Fruit fly (Drosophila melanogaster): ENCODE results near the gene Mdh1.

Gene Mdh1

DNA sequence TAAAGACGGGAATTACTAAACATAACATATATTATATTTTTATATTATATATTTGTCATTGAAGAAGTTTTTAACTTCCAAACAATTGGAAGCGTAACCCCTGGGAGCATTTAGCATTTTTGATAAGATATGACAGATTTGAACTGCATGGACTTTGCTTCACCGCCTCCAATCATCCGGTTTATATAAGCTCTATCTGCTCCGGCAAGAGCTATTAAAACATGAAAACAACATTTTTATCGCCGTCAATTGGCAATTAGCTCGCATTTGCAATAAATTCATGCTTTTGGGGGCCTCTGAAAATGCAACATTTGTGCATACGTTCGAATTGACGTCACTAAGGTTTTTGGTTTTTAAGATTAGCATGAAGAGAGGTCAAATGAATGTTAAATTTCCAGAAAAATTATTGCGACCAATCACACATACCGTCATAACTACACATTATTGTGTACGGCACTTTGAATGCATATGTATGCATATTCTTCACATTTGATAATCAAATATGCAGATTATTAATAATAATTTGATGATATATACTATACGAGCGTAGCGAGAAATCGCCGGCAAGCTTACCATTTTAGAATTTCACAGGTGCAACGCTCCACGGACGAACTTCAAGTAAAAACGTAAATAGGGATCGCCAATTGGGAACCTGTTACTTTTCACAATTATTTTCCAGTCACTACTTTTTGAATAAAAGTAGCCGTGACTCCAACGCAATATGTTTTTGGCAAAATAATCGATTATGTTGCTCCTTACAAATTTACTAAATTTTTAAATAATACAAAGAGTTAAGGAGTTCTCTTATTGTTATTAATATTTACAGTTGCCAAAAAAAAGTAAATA lies at the start of gene Mdh1:
TSS of gene Mdh1 (minus strand) at position 691 of the 846 bp plus-strand sequence.
- no peak for TF ChIP-seq CG17801 (GFP tag; optimal IDR thresholded peaks at IDR 0.05; ENCODE audit: partially characterized antibody)

DNA sequence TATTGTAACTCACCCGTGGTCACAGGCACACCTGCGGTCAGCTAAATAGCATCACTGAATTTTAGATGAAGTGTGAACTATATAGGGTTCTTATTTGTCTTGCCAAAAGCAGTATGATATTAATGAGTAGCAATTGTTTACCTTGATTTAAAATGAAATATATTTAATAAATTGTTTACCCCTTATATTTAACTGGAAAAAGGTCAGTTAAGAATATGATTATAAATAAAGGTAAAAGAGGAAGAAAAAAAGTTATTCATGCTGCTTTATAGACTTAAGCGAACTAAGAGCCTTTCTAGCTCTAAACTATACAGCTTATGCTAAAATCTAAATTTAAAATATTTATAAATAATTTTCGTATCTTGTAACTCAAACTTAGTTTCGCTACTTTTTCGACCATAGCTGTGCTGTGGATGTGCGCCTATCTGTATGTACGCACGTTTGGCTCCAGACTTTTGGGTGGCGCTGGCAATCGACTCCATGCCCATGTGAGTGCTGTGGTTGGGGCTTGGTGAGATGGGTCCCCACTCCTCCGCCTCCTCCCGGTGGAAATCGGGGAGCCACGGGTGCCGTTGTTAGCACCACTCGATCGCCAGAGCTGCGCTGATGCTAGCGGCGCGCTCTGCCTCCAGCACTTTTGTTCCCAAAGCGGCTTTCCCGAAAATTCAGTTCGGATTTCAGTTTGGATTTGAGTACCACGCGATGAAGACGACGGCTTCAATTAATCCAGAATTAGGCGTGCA lies 46.1 kb upstream of the Mdh1 start, which contains the start of gene loh:
TSS of gene loh (plus strand) at position 487 of the 743 bp plus-strand sequence.
- TF ChIP-seq CG17801 (GFP tag; optimal IDR thresholded peaks at IDR 0.05; ENCODE audit: partially characterized antibody) = no peak

DNA sequence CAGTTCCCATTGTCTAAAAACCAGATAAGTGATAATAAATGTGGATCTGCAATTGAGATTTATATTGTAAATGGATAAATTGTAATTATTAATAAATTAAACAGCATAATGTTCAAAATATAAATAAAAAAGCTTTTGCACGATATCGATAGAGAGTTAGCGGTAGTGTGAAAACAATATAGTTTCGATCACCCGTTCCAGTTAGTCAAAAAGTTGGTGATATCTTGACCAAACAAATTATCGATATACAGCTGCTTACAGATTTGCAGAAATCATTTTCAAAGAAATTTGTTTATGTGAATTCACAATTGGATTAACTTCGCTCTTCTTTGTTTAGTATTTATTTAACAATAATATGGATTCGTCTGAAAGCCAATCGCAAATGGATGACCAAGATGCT lies 43.0 kb upstream of the Mdh1 start, which contains the start of gene Nse4:
TSS of gene Nse4 (plus strand) at position 267 of the 400 bp plus-strand sequence.
- TF ChIP-seq CG17801 (GFP tag; optimal IDR thresholded peaks at IDR 0.05; ENCODE audit: partially characterized antibody) = peak; percentile 31

DNA sequence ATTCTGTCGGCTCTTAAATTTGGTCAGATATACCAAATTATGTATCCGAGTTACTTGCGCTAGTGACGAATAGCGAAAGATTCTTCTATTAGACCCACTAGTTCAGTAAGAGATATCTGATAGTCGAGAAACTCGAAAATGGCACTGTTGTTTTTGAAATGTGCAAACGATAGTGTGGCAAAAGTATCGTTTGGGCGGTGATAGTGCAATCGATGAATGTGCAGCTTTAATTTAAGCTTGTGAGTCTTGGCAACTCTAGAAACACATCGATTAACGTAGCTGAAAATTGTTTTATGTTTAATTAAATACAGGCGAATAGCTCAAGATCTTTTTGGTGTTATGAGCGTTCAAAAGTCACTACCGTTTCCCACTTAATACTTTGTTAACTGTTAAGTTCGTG lies 41.2 kb upstream of the Mdh1 start, which contains the start of gene STUB1:
TSS of gene STUB1 (plus strand) at position 232 of the 400 bp plus-strand sequence.
- TF ChIP-seq CG17801 (GFP tag; optimal IDR thresholded peaks at IDR 0.05; ENCODE audit: partially characterized antibody) = peak; percentile 29

DNA sequence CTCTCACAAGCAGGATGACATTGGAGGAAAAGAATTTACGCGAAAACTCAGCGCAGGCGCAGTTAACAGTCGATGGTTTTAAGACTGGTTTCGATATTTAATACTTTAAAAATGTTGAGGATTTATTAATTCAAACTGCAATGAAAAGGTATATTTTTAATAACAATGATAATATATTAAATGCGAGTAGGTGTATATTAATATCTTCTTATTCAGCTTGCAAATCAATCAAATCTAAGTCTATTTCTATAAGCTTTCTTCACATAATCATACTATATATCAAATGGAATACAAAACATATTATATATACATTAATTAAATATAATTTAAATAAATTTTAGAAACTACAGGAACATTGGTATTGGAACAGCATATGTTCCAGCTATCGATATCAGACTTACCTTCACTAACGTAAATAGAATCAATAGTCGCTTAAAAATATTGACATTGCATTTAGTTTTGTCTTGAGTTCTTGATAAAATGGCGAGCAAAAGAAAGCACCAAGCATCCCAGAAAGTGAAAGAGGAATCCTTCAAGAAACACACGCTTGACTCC lies 39.6 kb upstream of the Mdh1 start, which contains the start of the genes TBC1D16 and holn1:
TSS of gene TBC1D16 (minus strand) at position 51 of the 555 bp plus-strand sequence.
TSS of gene holn1 (plus strand) at position 390 of the 555 bp plus-strand sequence.
- no peak for TF ChIP-seq CG17801 (GFP tag; optimal IDR thresholded peaks at IDR 0.05; ENCODE audit: partially characterized antibody)

DNA sequence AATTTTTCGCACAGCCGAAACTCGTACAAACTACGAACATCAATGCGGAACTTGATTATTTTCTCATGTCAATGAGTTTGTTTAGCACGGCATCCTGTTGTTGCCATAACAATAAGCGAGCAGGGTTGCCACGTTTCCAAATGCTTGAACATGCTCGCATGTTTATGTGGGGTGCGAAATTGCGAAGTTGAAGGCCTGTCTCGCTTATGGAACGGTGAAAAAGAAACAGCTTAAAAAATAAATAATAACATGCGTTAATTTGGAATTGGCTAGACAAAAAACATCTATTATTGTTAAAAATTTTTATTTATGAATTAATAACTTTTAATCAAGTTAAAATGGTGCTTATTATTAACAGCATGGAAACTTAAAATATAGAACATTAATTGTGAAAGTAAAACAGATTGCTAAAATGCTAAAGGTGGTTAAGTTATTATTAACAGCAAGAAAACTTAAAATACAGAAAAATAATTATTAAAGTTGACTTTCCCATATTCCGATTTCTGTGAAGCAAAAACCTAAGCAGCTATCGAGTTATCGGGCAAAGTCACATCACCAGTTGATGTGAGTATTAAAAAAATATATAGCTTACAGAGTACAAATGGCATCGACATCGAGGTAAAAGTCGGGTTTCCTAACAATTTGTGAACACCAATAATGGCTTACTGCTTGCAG lies 34.8 kb upstream of the Mdh1 start, which contains the start of the genes Bug22 and TfIIB:
TSS of gene Bug22 (minus strand) at position 117 of the 675 bp plus-strand sequence.
TSS of gene TfIIB (plus strand) at position 537 of the 675 bp plus-strand sequence.
- peak; percentile 46 for TF ChIP-seq CG17801 (GFP tag; optimal IDR thresholded peaks at IDR 0.05; ENCODE audit: partially characterized antibody)

DNA sequence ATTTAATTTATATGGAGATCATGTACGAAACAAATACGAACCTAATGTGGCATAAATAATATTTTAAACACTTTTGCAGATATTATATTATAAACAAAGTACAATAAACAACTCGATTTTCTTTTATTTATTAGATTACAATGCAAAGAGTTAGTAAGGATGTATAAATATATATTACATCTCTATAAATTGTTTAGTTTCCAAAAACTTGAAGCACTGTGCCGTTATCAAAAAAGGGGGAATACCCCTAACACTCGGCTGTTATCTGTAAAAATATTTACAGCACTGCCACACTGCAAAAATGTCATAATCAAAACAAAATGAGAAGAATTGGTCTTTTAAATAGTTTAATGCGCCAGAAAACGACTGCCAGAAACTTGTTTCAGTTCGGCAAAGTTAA lies 32.4 kb upstream of the Mdh1 start, which contains the start of gene CG5188:
TSS of gene CG5188 (plus strand) at position 302 of the 400 bp plus-strand sequence.
- peak; percentile 17 for TF ChIP-seq CG17801 (GFP tag; optimal IDR thresholded peaks at IDR 0.05; ENCODE audit: partially characterized antibody)

DNA sequence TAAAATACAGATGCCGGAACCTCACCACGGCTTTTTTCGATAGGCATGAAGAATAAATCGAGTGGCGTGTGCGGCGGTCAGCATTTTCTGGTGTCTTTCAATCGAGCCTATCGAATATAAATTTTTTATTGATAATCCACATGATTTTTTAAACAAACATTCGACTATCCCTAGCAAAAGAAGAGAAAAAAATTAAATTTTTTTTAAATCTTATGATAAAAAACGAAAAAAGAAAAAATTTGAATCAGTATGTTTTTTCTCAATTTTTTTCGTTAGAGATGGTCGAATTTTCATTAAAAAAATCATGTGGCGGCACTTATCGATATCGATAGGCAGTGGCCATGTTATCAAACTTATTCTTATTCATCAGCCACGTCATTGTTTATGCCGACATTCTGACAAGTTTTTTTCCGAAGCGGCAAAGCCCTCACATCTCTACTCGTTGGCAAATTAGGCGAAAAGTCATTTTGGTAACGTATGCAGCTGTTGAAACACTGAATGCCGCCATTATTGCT lies 30.5 kb upstream of the Mdh1 start, which contains the start of the genes SmB and KdelR:
TSS of gene SmB (minus strand) at position 94 of the 515 bp plus-strand sequence.
TSS of gene KdelR (plus strand) at position 354 of the 515 bp plus-strand sequence.
- peak; percentile 79 for TF ChIP-seq CG17801 (GFP tag; optimal IDR thresholded peaks at IDR 0.05; ENCODE audit: partially characterized antibody)

DNA sequence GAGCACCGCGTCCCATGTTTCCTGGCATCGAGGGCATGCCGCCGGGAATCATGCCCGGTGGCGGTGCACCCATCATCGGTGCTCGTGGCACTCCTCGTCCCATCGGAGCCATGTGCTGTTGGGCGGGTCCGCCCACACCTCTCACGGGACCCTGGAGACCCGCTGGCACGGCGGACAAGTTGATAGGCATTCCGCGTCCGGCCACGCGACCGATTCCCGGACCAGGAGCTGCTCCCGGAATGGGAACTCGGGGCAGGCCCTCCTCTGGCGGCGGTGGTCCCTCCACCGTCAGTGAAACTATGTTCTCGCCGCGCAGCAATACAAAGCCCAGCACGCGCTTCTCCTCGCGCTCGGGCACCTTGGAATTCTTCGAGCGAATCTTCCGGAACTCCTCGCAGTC lies 29.5 kb upstream of the Mdh1 start:
- no peak for TF ChIP-seq CG17801 (GFP tag; optimal IDR thresholded peaks at IDR 0.05; ENCODE audit: partially characterized antibody)

DNA sequence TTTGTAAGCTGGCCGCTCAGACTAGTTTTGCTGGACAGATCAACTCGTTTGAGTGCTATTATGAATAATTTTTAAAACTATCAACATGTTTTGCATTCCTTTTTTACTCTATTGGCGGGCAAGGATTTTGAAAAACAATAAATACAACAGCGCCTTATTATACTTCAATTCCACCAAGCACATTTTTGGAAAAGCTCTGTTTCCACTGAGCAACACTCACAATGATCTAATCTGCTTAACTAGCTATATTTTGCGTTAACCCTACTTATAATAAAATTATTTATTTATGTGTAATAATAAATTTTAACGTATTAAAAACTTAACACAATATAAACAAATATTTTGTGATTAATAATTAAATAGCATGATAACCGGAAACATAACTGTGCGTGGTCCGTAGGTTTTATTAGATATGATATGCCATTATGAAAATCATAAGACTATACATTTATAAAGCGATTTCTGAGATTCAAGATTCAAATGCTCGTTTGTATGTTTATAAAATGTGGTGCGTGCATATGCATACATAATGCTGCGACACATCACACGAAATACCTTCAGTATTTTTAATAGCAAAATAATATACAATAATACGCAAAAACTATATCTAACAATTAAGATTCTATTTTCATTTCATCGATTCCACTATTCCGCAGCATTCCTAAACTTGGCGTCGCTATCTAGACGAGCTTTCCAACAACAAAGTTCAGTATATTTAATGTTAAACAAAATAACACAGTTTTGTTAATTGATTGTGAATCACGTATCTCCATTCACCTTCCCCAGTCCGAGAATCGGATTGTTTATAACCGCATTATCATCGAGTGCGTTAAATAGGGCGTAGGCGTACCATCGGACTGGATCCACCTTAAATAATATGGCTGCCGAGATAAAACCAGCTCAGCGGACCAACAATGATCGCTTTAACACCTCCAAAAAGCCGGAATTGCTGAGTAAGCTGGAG lies 26.8 kb upstream of the Mdh1 start, which contains the start of the genes pie and Wdfy2:
TSS of gene pie (minus strand) at position 138 of the 964 bp plus-strand sequence.
TSS of gene Wdfy2 (plus strand) at position 649 of the 964 bp plus-strand sequence.
- no peak for TF ChIP-seq CG17801 (GFP tag; optimal IDR thresholded peaks at IDR 0.05; ENCODE audit: partially characterized antibody)

DNA sequence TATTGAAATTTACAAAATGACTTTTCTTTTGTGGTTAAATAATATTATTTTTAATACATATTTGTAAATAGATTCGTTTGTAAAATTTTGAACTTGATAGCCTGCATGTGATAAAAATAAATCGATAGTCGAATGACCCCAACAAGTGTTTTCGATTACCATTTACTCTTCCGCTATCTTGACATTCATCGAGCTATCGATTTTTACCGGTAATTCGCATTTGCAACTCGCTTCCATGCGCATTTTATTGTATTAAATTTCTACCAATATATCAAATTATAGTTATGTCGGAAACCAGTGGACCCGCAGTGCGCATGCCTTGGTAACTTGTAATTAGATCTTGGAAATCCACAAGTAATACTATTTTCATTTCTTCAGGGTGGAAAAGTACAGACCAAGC lies 22.8 kb upstream of the Mdh1 start, which contains the start of gene RfC3:
TSS of gene RfC3 (plus strand) at position 210 of the 400 bp plus-strand sequence.
- no peak for TF ChIP-seq CG17801 (GFP tag; optimal IDR thresholded peaks at IDR 0.05; ENCODE audit: partially characterized antibody)

All from ovary, adult (tissue).